Fruit fly (Drosophila melanogaster): ENCODE data around the gene Jhbp2.

The Jhbp2 gene

DNA sequence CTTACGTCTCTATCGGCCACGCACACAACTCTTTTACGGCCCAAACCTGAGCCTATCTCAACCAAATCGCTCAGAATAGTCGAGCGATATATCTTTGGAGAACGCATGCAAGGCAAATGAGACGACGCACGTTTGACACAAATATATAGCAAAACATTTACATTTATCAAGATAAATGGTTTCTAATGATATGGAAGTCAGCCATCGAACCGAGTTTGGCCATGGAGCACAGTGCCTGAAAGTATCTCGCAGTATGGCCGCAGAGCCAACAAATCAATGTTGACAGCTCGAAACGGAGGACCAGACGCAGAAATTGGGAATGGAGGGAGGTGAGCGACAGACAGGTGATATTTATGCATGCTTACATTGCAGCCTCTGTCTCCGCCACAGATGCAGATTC, 26.3 kb upstream of the Jhbp2 start:
- TF ChIP-seq pan (optimal IDR thresholded peaks at IDR 0.05): no peak
- TF ChIP-seq psq (optimal IDR thresholded peaks at IDR 0.05): no peak
- no peak for TF ChIP-seq Dll (optimal IDR thresholded peaks at IDR 0.05)
- TF ChIP-seq usp (GFP tag; optimal IDR thresholded peaks at IDR 0.05): no peak
- TF ChIP-seq EcR (GFP tag; optimal IDR thresholded peaks at IDR 0.05): no peak

DNA sequence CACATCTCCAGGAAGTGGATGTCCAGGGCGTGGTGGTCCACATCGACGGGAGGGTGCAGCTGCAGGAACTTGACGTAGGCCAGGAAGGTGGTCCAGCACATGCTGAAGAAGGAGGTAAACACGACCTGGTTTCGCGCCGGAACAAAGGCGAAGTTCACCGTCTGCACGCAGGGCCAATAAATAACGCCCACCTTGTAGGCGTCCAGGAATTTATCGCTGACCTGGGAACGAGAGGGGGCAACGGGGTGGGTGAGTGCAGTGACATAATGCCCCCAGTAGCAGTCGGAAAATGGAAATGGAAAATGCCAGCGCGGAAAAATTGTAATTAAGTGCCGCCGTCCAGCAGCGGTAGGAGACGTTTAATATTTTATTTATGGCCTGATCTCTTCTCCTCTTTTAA, 25.5 kb upstream of the Jhbp2 start:
- TF ChIP-seq EcR (GFP tag; optimal IDR thresholded peaks at IDR 0.05) (no peak), usp (GFP tag; optimal IDR thresholded peaks at IDR 0.05) (no peak), Dll (optimal IDR thresholded peaks at IDR 0.05) (no peak), psq (optimal IDR thresholded peaks at IDR 0.05) (no peak), CG8478 (optimal IDR thresholded peaks at IDR 0.05) (no peak), pan (optimal IDR thresholded peaks at IDR 0.05) (no peak)

DNA sequence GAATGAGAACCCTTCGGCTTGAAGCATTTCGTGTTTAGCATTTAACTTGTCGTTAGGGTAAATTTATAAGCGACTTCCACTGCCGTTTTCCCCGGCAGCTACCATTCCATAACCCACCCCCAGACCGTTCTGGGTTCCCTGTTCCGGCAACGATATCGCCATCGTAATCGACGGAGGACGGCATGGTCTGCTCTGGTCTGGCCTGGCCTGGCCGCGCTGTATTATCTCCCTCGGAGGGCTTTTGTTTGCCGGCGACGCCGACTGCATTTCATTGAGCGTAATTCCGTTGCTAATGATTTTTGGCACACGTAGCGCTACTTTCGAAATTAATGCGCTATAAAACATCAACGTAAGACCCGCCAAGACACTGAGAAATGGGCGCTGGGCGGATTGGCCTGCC, 23.5 kb upstream of the Jhbp2 start:
- TF ChIP-seq usp (GFP tag; optimal IDR thresholded peaks at IDR 0.05): no peak
- TF ChIP-seq CG8478 (optimal IDR thresholded peaks at IDR 0.05): no peak
- TF ChIP-seq psq (optimal IDR thresholded peaks at IDR 0.05): no peak
- TF ChIP-seq Dll (optimal IDR thresholded peaks at IDR 0.05): no peak
- no peak for TF ChIP-seq pan (optimal IDR thresholded peaks at IDR 0.05)
- no peak for TF ChIP-seq EcR (GFP tag; optimal IDR thresholded peaks at IDR 0.05)

DNA sequence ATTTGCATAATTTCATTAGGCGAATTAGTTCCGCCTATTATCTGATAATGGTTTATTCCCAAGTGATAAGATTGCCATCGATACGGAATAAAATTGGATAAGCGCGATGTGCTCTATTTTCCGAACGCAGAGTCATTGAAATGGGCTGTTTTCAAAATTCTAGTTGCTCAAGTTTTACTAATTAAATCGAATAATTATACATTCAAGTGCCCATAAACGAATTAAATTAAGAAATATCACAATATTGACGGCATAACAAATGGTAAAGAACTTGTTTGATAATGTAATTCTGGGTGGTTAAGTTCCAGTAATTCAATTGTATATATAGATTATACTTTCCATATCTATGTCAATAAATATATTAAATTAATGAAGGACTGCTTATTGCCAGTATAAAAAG, 23.0 kb upstream of the Jhbp2 start, which contains the start of gene CG14662:
Gene CG14662 (minus strand): TSS at position 101 of the 400 bp plus-strand sequence.
- TF ChIP-seq CG8478 (optimal IDR thresholded peaks at IDR 0.05) (no peak), pan (optimal IDR thresholded peaks at IDR 0.05) (no peak), usp (GFP tag; optimal IDR thresholded peaks at IDR 0.05) (no peak), Dll (optimal IDR thresholded peaks at IDR 0.05) (no peak), EcR (GFP tag; optimal IDR thresholded peaks at IDR 0.05) (no peak), psq (optimal IDR thresholded peaks at IDR 0.05) (no peak)

DNA sequence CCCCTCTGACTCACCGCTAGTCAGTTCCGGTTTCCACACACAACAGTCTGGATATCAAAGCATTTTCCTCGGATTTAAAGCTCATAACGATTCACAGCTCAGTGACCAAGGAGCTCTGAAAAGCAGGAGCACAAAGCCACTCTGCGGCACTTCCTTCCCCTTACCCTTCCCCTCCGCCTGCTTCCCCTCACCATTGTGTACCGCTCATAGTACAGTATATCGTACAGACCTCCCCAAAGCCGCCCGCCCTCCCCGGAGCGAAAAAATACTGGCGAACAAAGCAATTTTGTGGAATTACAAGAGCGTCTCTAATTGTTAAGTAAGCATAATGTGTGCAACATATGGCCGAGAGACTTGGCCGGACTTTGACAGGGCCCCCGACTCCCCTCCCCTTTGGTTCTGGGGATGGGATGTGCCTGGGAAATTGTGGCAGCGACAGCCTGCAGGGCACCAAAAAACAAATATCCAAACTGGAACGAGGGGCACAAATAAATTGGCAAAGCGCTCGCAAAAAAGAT, 20.0 kb upstream of the Jhbp2 start:
- TF ChIP-seq usp (GFP tag; optimal IDR thresholded peaks at IDR 0.05): no peak

DNA sequence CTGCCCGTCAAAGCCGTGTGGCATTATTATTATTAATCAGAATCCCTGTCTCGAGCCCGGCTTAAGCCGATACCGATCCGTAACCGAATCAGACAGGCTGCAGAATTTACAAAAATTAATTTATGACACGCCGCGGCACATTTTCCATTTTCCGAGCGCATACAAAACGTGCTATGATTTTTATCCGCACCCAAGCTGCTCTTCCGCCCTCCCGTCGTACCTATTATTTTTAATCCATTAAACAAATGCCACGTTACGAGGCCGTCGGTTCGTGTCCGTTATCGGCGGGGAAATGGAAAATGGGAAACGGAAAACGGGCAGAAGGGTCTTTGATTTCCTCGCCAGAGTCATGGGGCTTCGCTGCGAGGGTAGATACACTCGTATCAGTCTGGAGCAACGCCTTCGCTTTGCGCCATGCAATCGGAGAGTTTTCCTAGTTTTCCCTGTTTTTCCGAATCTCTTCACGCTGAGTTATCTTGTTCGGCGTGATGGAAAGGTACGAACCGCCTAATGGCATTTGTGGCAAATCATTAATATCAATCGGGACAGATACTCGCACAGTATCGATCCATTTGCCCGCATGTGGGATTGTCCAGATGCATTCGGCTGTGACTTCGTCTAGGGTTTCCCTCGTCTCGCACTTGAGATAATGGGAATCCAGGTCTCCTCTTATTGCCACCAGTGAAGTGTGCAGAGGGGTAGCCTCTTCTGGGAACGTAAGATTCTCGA, 19.1 kb upstream of the Jhbp2 start:
- no peak for TF ChIP-seq CG8478 (optimal IDR thresholded peaks at IDR 0.05)
- TF ChIP-seq pan (optimal IDR thresholded peaks at IDR 0.05): no peak
- TF ChIP-seq EcR (GFP tag; optimal IDR thresholded peaks at IDR 0.05): no peak
- TF ChIP-seq psq (optimal IDR thresholded peaks at IDR 0.05): no peak
- TF ChIP-seq Dll (optimal IDR thresholded peaks at IDR 0.05): no peak
- no peak for TF ChIP-seq usp (GFP tag; optimal IDR thresholded peaks at IDR 0.05)

DNA sequence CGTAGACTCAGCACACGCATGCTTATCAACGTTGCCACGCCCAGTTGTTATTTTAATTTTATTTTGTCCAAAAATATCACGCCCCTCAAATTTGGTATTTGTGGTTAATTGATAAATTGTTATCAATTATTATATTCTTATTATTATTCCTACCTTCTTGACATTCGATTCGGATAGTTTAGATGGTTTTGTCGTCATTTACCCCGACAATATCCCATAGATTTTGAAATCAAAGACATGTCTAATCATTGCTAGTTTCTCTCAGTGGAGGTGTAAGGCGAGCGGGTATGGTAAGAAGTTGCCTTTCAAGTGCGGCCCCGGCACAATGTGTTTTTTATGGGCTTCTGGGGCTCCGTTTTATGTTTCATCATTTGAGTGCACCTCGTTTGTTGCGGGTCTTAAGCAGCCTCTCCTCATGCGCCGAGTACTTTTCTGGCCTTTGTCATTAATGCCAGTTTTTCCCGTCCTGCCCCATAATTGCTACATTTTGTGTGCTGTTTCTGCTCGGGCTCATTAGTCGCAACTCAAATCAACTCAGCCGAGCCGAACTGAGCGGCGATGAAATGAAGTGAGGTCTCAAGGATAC, 18.1 kb upstream of the Jhbp2 start:
- TF ChIP-seq psq (optimal IDR thresholded peaks at IDR 0.05): no peak
- no peak for TF ChIP-seq pan (optimal IDR thresholded peaks at IDR 0.05)
- no peak for TF ChIP-seq CG8478 (optimal IDR thresholded peaks at IDR 0.05)
- TF ChIP-seq usp (GFP tag; optimal IDR thresholded peaks at IDR 0.05): no peak
- TF ChIP-seq Dll (optimal IDR thresholded peaks at IDR 0.05): no peak
- no peak for TF ChIP-seq EcR (GFP tag; optimal IDR thresholded peaks at IDR 0.05)

DNA sequence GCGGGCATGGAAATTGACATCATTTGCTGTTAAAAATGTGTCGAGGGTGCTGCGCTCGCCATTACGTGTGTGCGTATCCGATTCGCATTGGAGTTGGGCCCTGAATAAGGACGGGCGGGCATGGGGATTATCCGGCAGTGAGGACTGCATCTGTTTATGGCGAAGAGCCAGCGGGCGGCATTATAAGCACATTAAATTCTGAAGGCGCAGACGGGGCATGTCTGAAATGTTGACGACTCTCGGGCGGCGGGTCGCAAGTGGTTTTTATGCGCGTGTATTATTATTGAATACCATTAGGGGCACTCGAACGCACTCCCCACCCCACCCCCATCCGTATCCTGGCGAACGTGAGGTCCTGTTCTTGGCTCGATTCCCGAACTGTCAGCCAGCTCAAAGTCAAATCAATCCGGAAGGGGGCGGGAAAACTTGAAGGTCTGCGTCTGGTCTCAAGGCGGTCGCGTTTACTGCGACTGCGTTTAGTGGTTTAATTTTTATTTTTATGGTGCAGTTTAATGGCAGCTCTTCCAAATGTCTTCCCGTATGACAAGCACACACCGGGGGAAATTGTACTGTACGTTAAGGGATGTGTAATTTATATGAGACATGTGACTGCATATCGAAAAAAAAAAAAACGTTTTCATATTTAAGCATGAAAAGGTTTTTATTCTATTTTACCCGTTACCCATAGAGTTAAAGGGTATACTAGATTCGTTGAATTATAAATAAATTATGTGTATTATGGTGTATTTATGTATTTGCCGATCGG, 17.3 kb upstream of the Jhbp2 start:
- no peak for TF ChIP-seq psq (optimal IDR thresholded peaks at IDR 0.05)
- TF ChIP-seq Dll (optimal IDR thresholded peaks at IDR 0.05): no peak
- no peak for TF ChIP-seq CG8478 (optimal IDR thresholded peaks at IDR 0.05)
- TF ChIP-seq pan (optimal IDR thresholded peaks at IDR 0.05): no peak
- no peak for TF ChIP-seq usp (GFP tag; optimal IDR thresholded peaks at IDR 0.05)
- TF ChIP-seq EcR (GFP tag; optimal IDR thresholded peaks at IDR 0.05): no peak

DNA sequence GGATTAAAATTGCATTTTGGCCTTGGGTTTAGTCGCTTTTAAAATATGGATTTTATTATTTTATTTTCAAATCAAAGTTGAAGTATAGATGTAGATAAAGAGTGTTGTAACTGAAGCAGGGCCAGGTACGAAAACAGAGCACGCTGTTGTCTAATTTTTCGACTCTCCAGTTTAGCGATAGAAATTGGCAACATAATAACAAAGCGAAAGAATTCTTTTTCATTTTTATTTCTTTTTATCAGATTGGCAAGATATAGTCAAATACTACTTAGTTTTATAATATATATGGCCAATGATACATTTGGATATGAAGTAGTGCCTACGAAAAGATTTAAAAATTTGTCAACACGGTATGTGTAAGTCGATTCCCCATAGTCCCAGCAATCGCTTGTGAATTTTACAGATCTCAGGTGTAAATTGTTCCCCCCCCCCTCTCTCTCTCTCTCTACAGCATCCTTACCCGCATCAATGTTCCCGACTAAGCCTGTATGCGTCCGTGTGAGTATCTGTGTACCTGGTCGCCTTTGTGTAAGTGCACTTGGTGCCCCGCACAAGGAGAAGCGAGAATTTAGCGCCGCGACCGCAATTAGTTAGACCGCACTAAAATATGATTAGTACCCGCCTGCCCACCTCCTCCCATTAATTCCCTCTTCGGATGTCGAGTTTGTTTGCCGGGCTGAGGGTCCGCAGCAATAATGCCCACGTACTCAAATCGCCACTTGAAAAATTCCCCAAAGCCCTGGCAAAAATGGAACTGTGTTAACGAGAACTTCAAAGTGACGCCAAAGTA, 14.9 kb upstream of the Jhbp2 start:
- TF ChIP-seq EcR (GFP tag; optimal IDR thresholded peaks at IDR 0.05): no peak
- peak; percentile 77 for TF ChIP-seq pan (optimal IDR thresholded peaks at IDR 0.05)
- no peak for TF ChIP-seq usp (GFP tag; optimal IDR thresholded peaks at IDR 0.05)
- TF ChIP-seq CG8478 (optimal IDR thresholded peaks at IDR 0.05): no peak
- TF ChIP-seq Dll (optimal IDR thresholded peaks at IDR 0.05): no peak
- no peak for TF ChIP-seq psq (optimal IDR thresholded peaks at IDR 0.05)

DNA sequence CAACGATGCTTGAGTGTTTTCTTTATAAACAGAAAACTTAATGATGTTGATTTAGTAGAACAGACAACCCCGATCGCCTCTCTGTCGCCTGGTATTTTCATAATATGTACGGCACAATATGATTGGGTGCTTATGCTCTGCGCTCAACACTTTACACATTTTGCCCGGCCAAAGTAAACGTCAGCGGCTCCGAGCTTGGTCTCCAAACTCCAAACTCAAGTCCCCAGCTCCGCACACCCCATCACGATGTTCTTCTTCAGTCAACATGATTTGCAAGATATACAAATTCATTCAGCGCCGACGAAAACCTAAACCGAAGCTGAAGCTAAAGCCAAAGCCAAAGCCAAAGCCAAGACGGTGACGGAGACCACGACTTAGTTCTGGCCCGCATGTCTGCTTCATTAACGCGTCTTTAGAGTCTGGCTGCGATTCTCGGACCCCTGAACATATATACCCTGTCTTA, 14.2 kb upstream of the Jhbp2 start:
- TF ChIP-seq psq (optimal IDR thresholded peaks at IDR 0.05) (no peak), CG8478 (optimal IDR thresholded peaks at IDR 0.05) (no peak), Dll (optimal IDR thresholded peaks at IDR 0.05) (no peak)

DNA sequence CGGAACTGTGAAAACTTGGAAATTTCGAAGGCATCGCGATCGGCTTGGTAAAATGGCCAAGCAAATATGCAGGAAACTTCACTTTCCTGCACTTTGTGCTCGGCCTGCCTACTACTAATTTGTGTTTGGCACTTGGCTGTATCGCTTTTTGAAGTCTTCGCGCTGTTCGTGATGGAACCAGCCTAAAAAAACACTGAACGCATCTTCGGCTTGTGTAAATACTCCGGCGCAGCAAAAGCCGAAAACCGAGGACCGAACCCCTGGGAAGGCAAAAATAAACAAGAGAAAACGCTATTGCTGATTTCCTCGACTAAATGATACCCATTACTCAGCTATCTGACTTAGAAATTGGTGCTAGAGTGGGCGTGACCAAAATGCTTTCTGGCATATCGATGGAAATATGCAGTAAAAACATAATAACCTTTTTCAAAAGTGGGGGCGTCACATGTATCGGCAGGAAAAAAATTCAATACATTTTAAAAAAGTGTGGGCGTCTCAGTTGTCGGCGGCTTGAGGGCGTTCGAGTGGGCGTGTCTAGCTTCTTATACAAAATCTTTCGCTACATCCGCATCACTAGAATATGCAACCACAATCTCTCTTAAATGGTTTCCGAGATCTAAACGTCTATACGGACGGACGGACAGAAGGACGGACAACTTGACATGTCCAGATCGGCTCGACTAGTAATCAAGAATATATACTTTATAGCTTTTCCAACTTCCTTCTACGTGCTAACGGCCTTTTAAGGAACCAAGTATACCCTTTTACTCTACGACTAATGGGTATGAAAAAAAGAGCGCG, 13.6 kb upstream of the Jhbp2 start:
- TF ChIP-seq psq (optimal IDR thresholded peaks at IDR 0.05) (no peak), usp (GFP tag; optimal IDR thresholded peaks at IDR 0.05) (no peak), CG8478 (optimal IDR thresholded peaks at IDR 0.05) (no peak), Dll (optimal IDR thresholded peaks at IDR 0.05) (no peak)

Data from whole organism.